Fruit fly (Drosophila melanogaster) whole organism, embryonic: ENCODE data around the gene tank.

Source experiments
- Blimp-1 ChIP-seq: fragments of 200-800 bp; sonication (Bioruptor generic); optimal IDR thresholded peaks from 3 replicates; lab custom pipeline; 2018; ENCODE audit warnings: missing biosample characterization, missing genetic modification characterization, mild to moderate bottlenecking, moderate library complexity, missing genetic modification reagents
- CG1647 ChIP-seq: fragments of 200-800 bp; sonication (Bioruptor generic); optimal IDR thresholded peaks from 3 replicates; lab custom pipeline; 2016; ENCODE audit warnings: missing biosample characterization, missing genetic modification characterization
- Elba2 ChIP-seq: fragments of 200-800 bp; sonication (Bioruptor generic); optimal IDR thresholded peaks from 3 replicates; lab custom pipeline; 2016; ENCODE audit warnings: missing biosample characterization, missing genetic modification characterization
- Ets65A ChIP-seq: fragments of 200-800 bp; sonication (Bioruptor generic); peaks from one replicate; lab custom pipeline; 2016; ENCODE audit warnings: missing biosample characterization, missing genetic modification characterization
- Mrtf ChIP-seq: fragments of 200-800 bp; sonication (Bioruptor generic); IDR thresholded peaks from 3 replicates; pipeline ENCODE4 v1.3.6; 2022; ENCODE audit warnings: missing biosample characterization, missing genetic modification characterization
- Oli ChIP-seq: fragments of 200-800 bp; sonication (Bioruptor generic); optimal IDR thresholded peaks from 2 replicates; lab custom pipeline; 2018; ENCODE audit warnings: missing biosample characterization, mild to moderate bottlenecking, missing genetic modification characterization, moderate library complexity
- Optix ChIP-seq: fragments of 200-800 bp; sonication (Bioruptor generic); IDR thresholded peaks from 3 replicates; pipeline ENCODE4 v1.3.6; 2022; ENCODE audit warnings: missing biosample characterization, missing genetic modification characterization
- knrl ChIP-seq: fragments of 200-800 bp; sonication (Bioruptor generic); IDR thresholded peaks from 3 replicates; pipeline ENCODE4 v1.3.6; 2022; ENCODE audit warnings: missing biosample characterization, missing genetic modification characterization; ENCODE audit not compliant: partially characterized antibody
- pan ChIP-seq, 4 experiments: fragments of >200 bp in 3 of 4; fragments of 200-800 bp in 1 of 4; sonication (Bioruptor generic) in 1 of 4; optimal IDR thresholded peaks in 3 of 4; IDR thresholded peaks in 1 of 4; 2 replicates each; pipeline versions ENCODE4 v1.3.6 to Lab custom; 2017 to 2022; ENCODE audit warnings: missing biosample characterization in 2 of 4, missing genetic modification characterization in 2 of 4, mixed read lengths in 1 of 4
- schlank ChIP-seq: fragments of 200-800 bp; sonication (Bioruptor generic); optimal IDR thresholded peaks from 2 replicates; lab custom pipeline; 2018; ENCODE audit warnings: missing biosample characterization, mild to moderate bottlenecking, missing genetic modification characterization

DNA sequence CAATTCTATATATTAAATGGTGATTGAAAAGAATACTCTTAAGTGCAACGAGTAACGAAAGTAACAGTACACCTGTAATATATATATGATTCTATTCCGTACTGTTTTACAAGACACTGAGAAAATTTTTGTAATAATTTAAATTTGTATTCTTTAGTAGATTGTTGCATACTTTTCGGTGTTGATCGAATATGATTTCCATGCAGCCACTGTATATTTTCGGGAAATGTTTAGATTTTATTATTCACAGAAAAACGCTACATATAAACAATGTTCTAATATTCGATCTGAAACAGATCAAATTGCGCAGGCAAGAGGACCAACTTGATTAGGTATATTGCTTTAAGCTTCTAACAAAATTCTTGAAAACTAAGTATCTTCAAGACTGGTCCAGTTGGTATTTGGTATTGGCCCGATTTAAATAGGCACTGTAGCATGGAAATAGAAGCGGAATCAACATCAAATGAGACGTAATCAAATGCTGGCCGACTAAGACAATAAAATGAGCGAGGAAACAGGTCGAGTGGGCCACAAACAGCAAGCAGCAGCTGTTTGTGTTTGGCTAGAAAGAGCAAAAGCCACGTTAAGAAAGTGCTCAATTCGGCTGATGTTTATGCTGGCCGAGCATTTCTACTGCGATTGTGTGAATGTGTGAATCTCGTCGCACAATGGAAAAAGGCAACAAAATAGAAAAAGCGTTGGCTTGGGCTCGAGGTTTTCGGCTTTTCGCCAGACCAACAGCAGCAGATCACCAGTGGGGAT lies 25.4 kb downstream of the tank start, which contains the start of gene CG15629:
- TF ChIP-seq Blimp-1 (GFP tag; lab: Kevin White, UChicago): no peak
- TF ChIP-seq CG1647 (GFP tag; lab: Kevin White, UChicago): no peak
- TF ChIP-seq Mrtf (GFP tag; lab: Robert Waterston, UW): no peak
- TF ChIP-seq Optix (GFP tag; lab: Robert Waterston, UW): no peak
- TF ChIP-seq Elba2 (GFP tag; lab: Kevin White, UChicago): no peak
- TF ChIP-seq Oli (tag; lab: Kevin White, UChicago): no peak
- TF ChIP-seq pan (optimal IDR thresholded peaks at IDR 0.05; lab: Kevin White, UChicago): no peak
- TF ChIP-seq pan (GFP tag; optimal IDR thresholded peaks at IDR 0.05 in 1 of 2, IDR thresholded peaks at IDR 0.05 in 1 of 2): no peak
- no peak for TF ChIP-seq knrl (GFP tag; lab: Robert Waterston, UW)
- no peak for TF ChIP-seq Ets65A (GFP tag; lab: Kevin White, UChicago)
- no peak for TF ChIP-seq schlank
